Worm (Caenorhabditis elegans): Measurements from ENCODE around the gene R08A2.9.

R08A2.9 gene

DNA sequence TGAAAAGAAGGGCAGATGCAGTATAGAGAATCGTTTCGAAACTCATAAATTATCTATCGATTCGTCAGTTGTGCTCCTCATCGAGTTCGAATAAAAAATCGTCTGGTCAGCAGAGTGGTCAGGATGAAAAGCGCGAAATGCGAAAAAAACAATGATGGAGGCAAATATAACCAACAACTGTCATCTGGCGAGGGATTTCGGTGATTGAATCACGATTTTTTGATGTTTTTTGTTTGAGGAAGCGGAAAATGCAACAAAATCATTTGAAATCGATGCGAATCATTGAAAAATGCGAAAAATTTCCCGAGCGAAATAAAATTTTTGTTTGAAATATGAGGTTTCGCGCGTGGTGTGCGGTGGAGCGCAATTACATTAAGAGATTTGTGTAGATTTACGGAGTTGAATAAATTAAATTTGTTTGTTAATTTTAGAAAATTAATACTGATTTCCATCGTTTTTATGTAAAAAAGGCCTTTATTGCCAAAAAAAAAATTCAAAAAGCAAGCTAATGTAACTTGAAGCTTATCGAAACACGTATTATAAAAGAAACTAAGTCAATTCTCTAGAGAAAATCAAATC is 26.2 kb downstream of the R08A2.9 start, which contains the start of gene unc-61 (continued):
- no peak for TF ChIP-seq unc-98 (GFP tag; IDR thresholded peaks at IDR 0.05)
- no peak for TF ChIP-seq nhr-76 (tag; optimal IDR thresholded peaks at IDR 0.05)
- TF ChIP-seq sox-4 (tag; optimal IDR thresholded peaks at IDR 0.05) = no peak
- no peak for TF ChIP-seq Y116A8C.19 (tag; optimal IDR thresholded peaks at IDR 0.05; ENCODE audit: borderline replicate concordance)
- peak; percentile 12 for TF ChIP-seq swsn-7 (tag; optimal IDR thresholded peaks at IDR 0.05)
- no peak for TF ChIP-seq mef-2 (tag; optimal IDR thresholded peaks at IDR 0.05)
- peak; percentile 28 for TF ChIP-seq rnt-1 (tag; optimal IDR thresholded peaks at IDR 0.05)
- TF ChIP-seq ama-1 (optimal IDR thresholded peaks at IDR 0.05) = no peak
- no peak for TF ChIP-seq nhr-47 (tag; optimal IDR thresholded peaks at IDR 0.05)
- TF ChIP-seq ces-1 (GFP tag; optimal IDR thresholded peaks at IDR 0.05) = no peak
- TF ChIP-seq aha-1 (tag; optimal IDR thresholded peaks at IDR 0.05) = no peak
- TF ChIP-seq fkh-10 (GFP tag; optimal IDR thresholded peaks at IDR 0.05) = no peak
- TF ChIP-seq zip-4 (GFP tag; optimal IDR thresholded peaks at IDR 0.05) = no peak
- TF ChIP-seq nhr-84 (tag; optimal IDR thresholded peaks at IDR 0.05) = no peak
- TF ChIP-seq hpl-2 (GFP tag; optimal IDR thresholded peaks at IDR 0.05) = no peak
- TF ChIP-seq C04F5.9 (tag; optimal IDR thresholded peaks at IDR 0.05) = no peak
- no peak for TF ChIP-seq mdl-1 (tag; optimal IDR thresholded peaks at IDR 0.05)
- TF ChIP-seq elt-3 (tag; optimal IDR thresholded peaks at IDR 0.05) = peak in 1 of 6 experiments; percentile 9
- no peak for TF ChIP-seq nhr-77 (tag; optimal IDR thresholded peaks at IDR 0.05)
- TF ChIP-seq lsy-2 (tag; optimal IDR thresholded peaks at IDR 0.05) = peak in 1 of 2 experiments; percentile 63
- peak; percentile 61 for TF ChIP-seq skn-1 (tag; optimal IDR thresholded peaks at IDR 0.05)
- no peak for TF ChIP-seq egl-27 (tag; optimal IDR thresholded peaks at IDR 0.05)
- TF ChIP-seq blmp-1 (tag; optimal IDR thresholded peaks at IDR 0.05) = peak; percentile 5
- no peak for TF ChIP-seq grh-1 (GFP tag; IDR thresholded peaks at IDR 0.05)
- no peak for TF ChIP-seq irx-1 (tag; optimal IDR thresholded peaks at IDR 0.05)
- TF ChIP-seq tbx-2 (tag; optimal IDR thresholded peaks at IDR 0.05) = no peak
- no peak for TF ChIP-seq ceh-63 (GFP tag; optimal IDR thresholded peaks at IDR 0.05)
- TF ChIP-seq lir-3 (tag; optimal IDR thresholded peaks at IDR 0.05; ENCODE audit: poor library complexity) = no peak
- TF ChIP-seq nhr-71 (tag; optimal IDR thresholded peaks at IDR 0.05) = no peak
- no peak for TF ChIP-seq nhr-90 (tag; optimal IDR thresholded peaks at IDR 0.05; ENCODE audit: poor library complexity)
- no peak for TF ChIP-seq nhr-12 (tag; optimal IDR thresholded peaks at IDR 0.05)
- no peak for TF ChIP-seq vab-15 (tag; optimal IDR thresholded peaks at IDR 0.05)
- TF ChIP-seq jun-1 (tag; optimal IDR thresholded peaks at IDR 0.05) = no peak
- no peak for TF ChIP-seq lin-13 (GFP tag; optimal IDR thresholded peaks at IDR 0.05)
- peak; percentile 83 to 91 (median 87) for TF ChIP-seq dpl-1 (GFP tag; optimal IDR thresholded peaks at IDR 0.05)
- no peak for TF ChIP-seq pag-3 (tag; optimal IDR thresholded peaks at IDR 0.05; ENCODE audit: borderline replicate concordance, insufficient read depth)
- TF ChIP-seq egl-13 (tag; optimal IDR thresholded peaks at IDR 0.05) = no peak
- 0 out of 2 replicates have a peak, but pooled peaks have one; percentile 7 for TF ChIP-seq isw-1 (GFP tag; IDR thresholded peaks at IDR 0.05)
- TF ChIP-seq unc-130 (tag; optimal IDR thresholded peaks at IDR 0.05) = peak; percentile 25
- TF ChIP-seq elt-2 (tag; optimal IDR thresholded peaks at IDR 0.05) = no peak
- no peak for TF ChIP-seq fkh-8 (tag; optimal IDR thresholded peaks at IDR 0.05)
- no peak for TF ChIP-seq pqm-1 (tag; optimal IDR thresholded peaks at IDR 0.05)
- TF ChIP-seq unc-86 (tag; optimal IDR thresholded peaks at IDR 0.05) = no peak
- TF ChIP-seq snu-23 (GFP tag; optimal IDR thresholded peaks at IDR 0.05) = peak; percentile 38
- TF ChIP-seq xbp-1 (tag; optimal IDR thresholded peaks at IDR 0.05) = peak; percentile 31
- peak; percentile 45 for TF ChIP-seq lin-15B (tag; optimal IDR thresholded peaks at IDR 0.05)
- TF ChIP-seq ets-5 (GFP tag; IDR thresholded peaks at IDR 0.05) = no peak
- no peak for TF ChIP-seq zag-1 (tag; optimal IDR thresholded peaks at IDR 0.05)
- no peak for TF ChIP-seq nhr-85 (tag)
- TF ChIP-seq ceh-82 (tag; optimal IDR thresholded peaks at IDR 0.05) = peak in 1 of 3 experiments; percentile 49
- TF ChIP-seq ceh-8 (GFP tag; optimal IDR thresholded peaks at IDR 0.05) = no peak
- TF ChIP-seq lin-14 (GFP tag; optimal IDR thresholded peaks at IDR 0.05) = peak; percentile 46
- no peak for TF ChIP-seq tlp-1 (tag; optimal IDR thresholded peaks at IDR 0.05)

Measured in whole organism, L1 larva.